Worm (Caenorhabditis elegans) whole organism, early embryonic: ENCODE results near the gene nifk-1.

Experiments
- B0310.2 ChIP-seq: sonication (generic microtip); optimal IDR thresholded peaks from 2 replicates; lab custom pipeline; 2016; ENCODE audit warnings: mild to moderate bottlenecking, missing genetic modification characterization, missing compliant biosample characterization
- F13C5.2 ChIP-seq: sonication (generic microtip); optimal IDR thresholded peaks from 2 replicates; lab custom pipeline; 2017; ENCODE audit warnings: mild to moderate bottlenecking, missing genetic modification characterization, inconsistent platforms, missing compliant biosample characterization
- aly-1 ChIP-seq: sonication (generic microtip); optimal IDR thresholded peaks from 2 replicates; lab custom pipeline; 2016; ENCODE audit warnings: missing genetic modification characterization, missing compliant biosample characterization
- ama-1 ChIP-seq: fragments of 150-350 bp; optimal IDR thresholded peaks from 2 replicates; lab custom pipeline; 2014
- ceh-13 ChIP-seq: fragments of 200-800 bp; sonication (Bioruptor generic); optimal IDR thresholded peaks from 2 replicates; lab custom pipeline; 2018; ENCODE audit warnings: mild to moderate bottlenecking, missing genetic modification characterization, missing compliant biosample characterization
- ceh-36 ChIP-seq: sonication (generic microtip); optimal IDR thresholded peaks from 2 replicates; lab custom pipeline; 2016; ENCODE audit warnings: missing genetic modification characterization, inconsistent platforms, missing compliant biosample characterization
- ets-7 ChIP-seq: sonication (generic microtip); optimal IDR thresholded peaks from 2 replicates; lab custom pipeline; 2016; ENCODE audit warnings: missing genotype, missing genetic modification characterization, missing compliant biosample characterization
- flt-1 ChIP-seq: fragments of 200-800 bp; sonication (Bioruptor generic); IDR thresholded peaks from 2 replicates; pipeline ENCODE4 v1.3.6; 2022; ENCODE audit warnings: missing genetic modification characterization, missing compliant biosample characterization
- hmbx-1 ChIP-seq: sonication (generic microtip); optimal IDR thresholded peaks from 2 replicates; lab custom pipeline; 2016; ENCODE audit warnings: mild to moderate bottlenecking, missing genetic modification characterization, missing compliant biosample characterization
- hmg-4 ChIP-seq: fragments of 200-800 bp; sonication (Bioruptor generic); optimal IDR thresholded peaks from 2 replicates; lab custom pipeline; 2018; ENCODE audit warnings: mild to moderate bottlenecking, missing genetic modification characterization, missing compliant biosample characterization
- hnd-1 ChIP-seq: sonication (generic microtip); optimal IDR thresholded peaks from 2 replicates; lab custom pipeline; 2016; ENCODE audit warnings: missing genetic modification characterization, missing compliant biosample characterization
- pes-1 ChIP-seq: fragments of 200-800 bp; sonication (Bioruptor generic); IDR thresholded peaks from 2 replicates; pipeline ENCODE4 v1.3.6; 2022; ENCODE audit warnings: missing genetic modification reagents, missing genetic modification characterization, missing compliant biosample characterization
- scrt-1 ChIP-seq: fragments of 200-800 bp; sonication (Bioruptor generic); IDR thresholded peaks from 2 replicates; pipeline ENCODE4 v1.3.6; 2022; ENCODE audit warnings: missing genetic modification characterization, missing compliant biosample characterization
- sea-1 ChIP-seq: fragments of 200-800 bp; sonication (Bioruptor generic); conservative IDR thresholded peaks from 2 replicates; pipeline ENCODE4 v1.3.6; 2022; ENCODE audit warnings: missing genetic modification characterization, missing compliant biosample characterization
- tbx-11 ChIP-seq: fragments of 200-800 bp; sonication (Bioruptor generic); IDR thresholded peaks from 2 replicates; pipeline ENCODE4 v1.3.6; 2022; ENCODE audit warnings: missing genetic modification characterization, missing compliant biosample characterization
- tbx-37 ChIP-seq: fragments of 200-800 bp; sonication (Bioruptor generic); conservative IDR thresholded peaks from 2 replicates; pipeline ENCODE4 v1.3.6; 2022; ENCODE audit warnings: missing genetic modification reagents, missing genetic modification characterization, missing compliant biosample characterization
- tra-4 ChIP-seq: sonication (generic microtip); optimal IDR thresholded peaks from 2 replicates; lab custom pipeline; 2017; ENCODE audit warnings: missing genetic modification characterization, missing compliant biosample characterization

The nifk-1 gene

DNA sequence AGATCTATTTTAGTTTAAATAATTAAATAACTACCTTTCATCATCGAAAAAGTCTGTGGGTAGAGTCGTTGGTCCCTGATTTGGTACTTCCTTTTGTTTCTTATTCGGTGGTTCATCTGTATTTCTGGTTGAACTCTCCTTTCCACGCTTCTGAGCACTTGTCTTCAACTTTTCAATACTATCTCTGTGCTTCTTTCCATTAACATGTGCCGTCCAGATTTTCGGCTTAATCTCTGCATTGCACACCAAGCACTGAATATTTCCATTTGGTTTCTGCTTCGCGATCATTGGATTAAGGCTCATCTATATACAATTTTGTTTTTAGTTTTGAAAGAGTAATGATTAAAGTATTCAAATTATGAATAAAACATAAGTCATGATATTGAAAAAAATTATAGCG is 6.8 kb upstream of the nifk-1 start, which contains the start of gene sel-13:
Gene sel-13, minus strand, starts transcription at position 303 of the 400 bp plus-strand sequence.
- TF ChIP-seq B0310.2 (no peak), hmbx-1 (tag; lab: Kevin White, UChicago) (no peak), ceh-36 (tag; lab: Kevin White, UChicago) (no peak), tbx-37 (GFP tag; lab: Robert Waterston, UW) (no peak), ceh-13 (no peak), hnd-1 (tag; lab: Kevin White, UChicago) (no peak), hmg-4 (no peak), ama-1 (no peak), ets-7 (tag; lab: Kevin White, UChicago) (no peak), flt-1 (no peak), aly-1 (no peak)

DNA sequence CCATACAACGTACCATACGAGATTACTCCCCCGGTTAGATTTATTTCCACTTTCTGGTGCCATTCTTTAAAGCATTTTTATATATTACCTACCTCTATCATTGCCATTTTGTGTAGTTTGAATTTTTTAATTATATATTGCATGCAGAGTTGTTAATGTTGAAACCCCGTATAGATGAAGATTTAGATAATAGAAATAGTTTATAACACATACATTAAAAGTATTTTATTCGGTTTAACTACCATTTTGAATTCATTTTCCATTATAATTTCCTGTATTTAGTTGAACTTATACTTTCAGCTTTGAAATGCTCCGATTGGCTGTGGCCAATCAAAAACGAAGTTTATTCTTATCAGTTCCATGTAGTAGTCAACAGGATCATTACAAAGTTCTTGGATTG is 4.7 kb upstream of the nifk-1 start, which contains the start of gene dnj-18:
Gene dnj-18, plus strand, starts transcription at position 301 of the 400 bp plus-strand sequence.
- TF ChIP-seq ets-7 (tag; lab: Kevin White, UChicago) = no peak
- no peak for TF ChIP-seq pes-1 (GFP tag; lab: Robert Waterston, UW)
- no peak for TF ChIP-seq hmbx-1 (tag; lab: Kevin White, UChicago)
- no peak for TF ChIP-seq scrt-1
- TF ChIP-seq tra-4 = no peak
- no peak for TF ChIP-seq F13C5.2 (tag; lab: Kevin White, UChicago)
- no peak for TF ChIP-seq aly-1
- TF ChIP-seq hmg-4 = no peak
- no peak for TF ChIP-seq tbx-11 (GFP tag; lab: Robert Waterston, UW)
- TF ChIP-seq sea-1 (GFP tag; lab: Robert Waterston, UW) = no peak
- no peak for TF ChIP-seq hnd-1 (tag; lab: Kevin White, UChicago)
- TF ChIP-seq flt-1 = no peak
- TF ChIP-seq ama-1 = no peak
- TF ChIP-seq ceh-13 = no peak
- no peak for TF ChIP-seq ceh-36 (tag; lab: Kevin White, UChicago)

DNA sequence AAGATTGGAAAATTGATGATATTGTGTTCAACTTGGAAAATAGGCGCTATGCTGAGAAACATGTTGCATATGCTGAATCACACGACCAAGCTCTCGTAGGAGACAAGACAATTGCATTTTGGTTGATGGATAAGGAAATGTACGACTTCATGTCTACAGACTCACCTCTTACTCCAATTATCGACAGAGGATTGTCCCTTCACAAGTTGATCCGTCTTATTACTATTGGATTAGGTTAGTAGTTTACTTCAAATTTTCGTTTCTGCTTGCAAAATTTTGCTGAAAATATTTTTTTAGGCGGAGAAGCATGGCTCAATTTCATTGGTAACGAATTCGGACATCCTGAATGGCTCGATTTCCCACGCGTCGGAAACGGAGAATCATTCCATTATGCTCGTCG is 3.8 kb upstream of the nifk-1 start:
- TF ChIP-seq hnd-1 (tag; lab: Kevin White, UChicago) (no peak), F13C5.2 (tag; lab: Kevin White, UChicago) (no peak), pes-1 (GFP tag; lab: Robert Waterston, UW) (no peak), ceh-36 (tag; lab: Kevin White, UChicago) (no peak), flt-1 (no peak), tbx-11 (GFP tag; lab: Robert Waterston, UW) (no peak), B0310.2 (no peak), sea-1 (GFP tag; lab: Robert Waterston, UW) (no peak), tbx-37 (GFP tag; lab: Robert Waterston, UW) (no peak), aly-1 (no peak), ceh-13 (no peak), ets-7 (tag; lab: Kevin White, UChicago) (no peak), hmbx-1 (tag; lab: Kevin White, UChicago) (no peak), scrt-1 (no peak), ama-1 (no peak)

DNA sequence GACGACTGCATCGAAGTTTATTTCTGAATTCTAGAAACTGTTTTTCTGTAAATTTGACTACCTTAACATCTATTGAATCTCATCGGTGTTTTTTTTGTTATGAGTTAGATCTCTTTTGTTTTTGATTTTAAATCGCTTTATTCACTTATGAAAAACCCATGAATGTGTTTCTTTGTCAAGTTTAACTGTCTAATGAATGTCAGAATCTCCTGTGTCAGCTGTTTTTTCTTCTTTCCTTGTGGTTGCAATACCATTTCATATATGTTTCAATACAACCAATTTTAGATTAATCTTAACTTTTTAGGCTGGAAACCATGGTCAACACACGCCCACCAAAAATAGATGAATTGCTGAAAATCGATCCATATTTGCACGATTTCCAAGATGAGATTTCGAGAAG is 1.9 kb upstream of the nifk-1 start, which contains the start of gene T04A8.7:
Gene T04A8.7, plus strand, starts transcription at position 301 of the 400 bp plus-strand sequence.
- TF ChIP-seq aly-1 = no peak
- no peak for TF ChIP-seq tbx-37 (GFP tag; lab: Robert Waterston, UW)

DNA sequence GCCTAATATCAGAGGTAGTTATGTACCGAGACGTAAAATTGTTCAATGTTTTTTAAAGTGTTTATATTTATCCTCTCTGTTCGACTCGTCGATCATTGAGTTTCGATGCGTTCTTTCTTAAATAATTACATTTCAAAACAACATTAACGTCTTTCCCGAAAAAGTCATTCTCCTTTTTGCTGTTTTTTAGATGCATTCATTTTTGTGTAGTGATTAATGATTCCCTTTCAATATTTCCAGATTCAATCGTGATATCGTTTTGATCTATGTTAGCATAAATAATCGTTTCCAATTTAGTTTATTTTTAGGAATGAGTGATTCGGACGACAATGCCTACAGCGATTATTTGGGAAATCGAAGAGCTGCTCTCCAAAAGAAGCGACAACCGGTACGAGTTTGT is 588 bp upstream of the nifk-1 start, which contains the start of gene T04A8.8:
Gene T04A8.8, plus strand, starts transcription at position 301 of the 400 bp plus-strand sequence.
- no peak for TF ChIP-seq aly-1
- TF ChIP-seq tbx-11 (GFP tag; lab: Robert Waterston, UW) = no peak
- no peak for TF ChIP-seq ama-1
- TF ChIP-seq sea-1 (GFP tag; lab: Robert Waterston, UW) = no peak
- TF ChIP-seq B0310.2 = no peak
- TF ChIP-seq flt-1 = no peak
- no peak for TF ChIP-seq ets-7 (tag; lab: Kevin White, UChicago)

DNA sequence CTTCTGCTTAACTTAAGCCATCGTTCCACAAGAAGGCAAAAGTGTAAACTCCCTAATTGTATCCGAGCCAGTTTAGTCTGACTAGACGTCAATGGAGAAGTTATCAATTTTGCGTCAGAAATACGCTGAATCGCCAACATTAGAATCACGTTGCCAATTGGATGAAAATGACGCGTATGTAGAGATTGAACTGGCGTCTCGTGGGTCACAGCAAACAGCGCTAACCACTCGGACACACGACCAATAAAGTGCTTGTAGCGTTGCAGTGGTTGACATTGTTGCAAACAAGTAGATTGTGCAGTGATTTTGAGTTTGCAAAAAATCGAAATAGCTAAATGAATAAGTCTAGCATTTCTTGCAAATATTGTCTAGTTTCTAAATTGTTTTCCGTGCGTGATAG is 3.5 kb downstream of the nifk-1 start:
- TF ChIP-seq ceh-13 (peak; percentile 80), scrt-1 (peak; percentile 88), tbx-11 (GFP tag; lab: Robert Waterston, UW) (peak; percentile 83), B0310.2 (peak; percentile 69), ceh-36 (tag; lab: Kevin White, UChicago) (peak; percentile 84), tra-4 (peak; percentile 76), hmbx-1 (tag; lab: Kevin White, UChicago) (peak; percentile 44), sea-1 (GFP tag; lab: Robert Waterston, UW) (no peak; the same call in 1 of the 2 replicates), flt-1 (peak; percentile 76), ets-7 (tag; lab: Kevin White, UChicago) (peak; percentile 32), tbx-37 (GFP tag; lab: Robert Waterston, UW) (peak; percentile 76), hmg-4 (peak; percentile 91), pes-1 (GFP tag; lab: Robert Waterston, UW) (no peak), F13C5.2 (tag; lab: Kevin White, UChicago) (peak; percentile 41), hnd-1 (tag; lab: Kevin White, UChicago) (peak; percentile 64), ama-1 (no peak), aly-1 (peak; percentile 13)

DNA sequence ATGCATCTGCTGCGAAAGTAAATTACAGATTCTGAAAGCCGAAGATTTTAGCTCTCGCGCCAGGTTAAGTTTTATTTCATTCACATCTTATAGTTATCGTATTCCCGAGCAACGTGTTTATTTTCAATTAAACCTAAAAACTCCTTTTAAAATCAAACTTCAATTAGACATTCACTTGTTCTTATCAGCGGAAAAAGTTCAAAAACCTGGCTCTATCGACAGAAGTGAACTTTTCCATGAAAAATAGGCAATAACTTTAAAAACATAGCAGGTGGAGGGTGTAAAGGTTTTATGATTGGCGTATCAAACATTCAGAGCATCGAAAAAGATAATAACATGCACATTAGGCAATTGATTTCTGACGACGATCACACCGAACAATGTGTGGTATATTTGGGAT is 4.1 kb downstream of the nifk-1 start, which contains the start of gene ppat-1:
Gene ppat-1, plus strand, starts transcription at position 316 of the 400 bp plus-strand sequence.
- no peak for TF ChIP-seq aly-1
- TF ChIP-seq ceh-13 = no peak
- TF ChIP-seq hmbx-1 (tag; lab: Kevin White, UChicago) = no peak
- TF ChIP-seq ets-7 (tag; lab: Kevin White, UChicago) = no peak
- no peak for TF ChIP-seq ama-1
- no peak for TF ChIP-seq tra-4
- no peak for TF ChIP-seq hmg-4
- no peak for TF ChIP-seq pes-1 (GFP tag; lab: Robert Waterston, UW)
- TF ChIP-seq sea-1 (GFP tag; lab: Robert Waterston, UW) = no peak
- no peak for TF ChIP-seq flt-1
- TF ChIP-seq tbx-37 (GFP tag; lab: Robert Waterston, UW) = no peak
- no peak for TF ChIP-seq F13C5.2 (tag; lab: Kevin White, UChicago)
- no peak for TF ChIP-seq B0310.2
- no peak for TF ChIP-seq ceh-36 (tag; lab: Kevin White, UChicago)
- no peak for TF ChIP-seq scrt-1
- TF ChIP-seq hnd-1 (tag; lab: Kevin White, UChicago) = no peak
- no peak for TF ChIP-seq tbx-11 (GFP tag; lab: Robert Waterston, UW)

DNA sequence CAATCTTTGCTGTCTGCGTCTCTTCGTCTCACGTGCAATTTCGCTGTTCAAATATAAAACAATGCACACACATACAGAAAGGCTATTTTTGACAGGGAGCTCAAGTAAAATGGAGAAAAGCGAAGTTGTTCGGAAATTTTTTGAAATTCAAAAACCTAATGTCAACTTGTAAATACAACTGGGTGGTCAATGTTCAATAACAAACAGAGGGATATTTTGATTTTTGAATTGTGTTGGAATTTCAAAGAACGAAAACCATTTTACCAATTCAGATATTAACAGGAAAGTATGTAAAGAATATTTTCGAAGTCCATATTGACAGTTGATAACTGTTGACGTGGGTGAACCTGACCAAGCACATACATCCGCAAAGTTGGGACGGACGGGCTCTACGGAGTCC is 4.8 kb downstream of the nifk-1 start, which contains the start of gene tag-243:
Gene tag-243, minus strand, starts transcription at position 101 of the 400 bp plus-strand sequence.
- no peak for TF ChIP-seq ama-1
- TF ChIP-seq tbx-37 (GFP tag; lab: Robert Waterston, UW) = no peak
- no peak for TF ChIP-seq tra-4
- no peak for TF ChIP-seq ets-7 (tag; lab: Kevin White, UChicago)
- no peak for TF ChIP-seq tbx-11 (GFP tag; lab: Robert Waterston, UW)
- TF ChIP-seq hmbx-1 (tag; lab: Kevin White, UChicago) = no peak
- no peak for TF ChIP-seq ceh-13
- TF ChIP-seq aly-1 = no peak
- no peak for TF ChIP-seq hnd-1 (tag; lab: Kevin White, UChicago)
- TF ChIP-seq ceh-36 (tag; lab: Kevin White, UChicago) = no peak
- no peak for TF ChIP-seq B0310.2
- no peak for TF ChIP-seq F13C5.2 (tag; lab: Kevin White, UChicago)
- no peak for TF ChIP-seq pes-1 (GFP tag; lab: Robert Waterston, UW)
- no peak for TF ChIP-seq flt-1
